Fruit fly (Drosophila melanogaster): ENCODE results near the gene CG6683.

Gene CG6683

DNA sequence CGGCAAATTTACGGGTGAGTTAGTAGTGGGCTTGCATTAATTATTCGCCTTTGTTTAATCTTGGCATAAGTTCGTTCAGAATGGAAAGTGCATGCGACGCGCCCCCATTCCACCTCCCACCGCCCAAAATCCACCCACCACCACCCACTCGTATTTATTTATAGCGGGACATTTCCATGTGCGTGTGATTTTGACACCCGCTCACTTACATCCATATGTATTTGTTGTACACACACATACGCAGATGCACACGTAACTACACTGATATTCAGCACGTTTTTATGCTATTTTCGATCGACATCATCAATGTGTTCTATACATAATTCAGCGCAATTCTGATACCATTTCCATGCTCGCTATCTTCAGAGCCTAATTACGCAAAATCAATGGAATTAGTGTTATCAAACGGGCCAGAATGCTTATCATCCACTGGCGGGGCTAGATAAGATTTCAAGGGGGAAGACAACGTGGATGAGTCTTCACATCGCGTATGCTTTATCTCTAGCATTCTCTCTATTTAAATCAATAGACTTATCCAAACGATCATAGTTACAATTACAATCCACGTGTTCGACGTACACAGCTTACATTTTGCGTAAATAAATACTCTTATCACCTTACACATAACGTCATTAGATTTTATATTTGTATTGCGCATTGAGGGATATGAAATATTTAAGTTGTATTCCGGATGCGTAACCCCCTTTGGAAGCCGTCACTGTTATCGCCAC lies 11.1 kb upstream of the CG6683 start (continued):
- TF ChIP-seq sc (optimal IDR thresholded peaks at IDR 0.05) (no peak), sc (GFP tag; optimal IDR thresholded peaks at IDR 0.05) (no peak), tin (GFP tag; optimal IDR thresholded peaks at IDR 0.05) (no peak), CG10543 (GFP tag; optimal IDR thresholded peaks at IDR 0.05) (peak; percentile 66), row (GFP tag; IDR thresholded peaks at IDR 0.05) (peak; percentile 44; the same call in 2 of the 3 replicates), nom (GFP tag; optimal IDR thresholded peaks at IDR 0.05) (no peak), psq (GFP tag; optimal IDR thresholded peaks at IDR 0.05) (no peak), CG10654 (GFP tag; optimal IDR thresholded peaks at IDR 0.05) (no peak), Aef1 (GFP tag; IDR thresholded peaks at IDR 0.05) (no peak), sqz (GFP tag; optimal IDR thresholded peaks at IDR 0.05) (peak; percentile 37), CG31224 (GFP tag; IDR thresholded peaks at IDR 0.05) (no peak), CG2875 (GFP tag; optimal IDR thresholded peaks at IDR 0.05) (peak; percentile 25), CG10147 (GFP tag; optimal IDR thresholded peaks at IDR 0.05) (no peak), abd-A (tag; optimal IDR thresholded peaks at IDR 0.05) (no peak), Hr78 (GFP tag; optimal IDR thresholded peaks at IDR 0.05) (peak in 1 of 2 experiments; percentile 74), CG32532 (GFP tag; IDR thresholded peaks at IDR 0.05) (peak; percentile 49; the same call in 1 of the 2 replicates), MESR4 (GFP tag; optimal IDR thresholded peaks at IDR 0.05) (no peak), CG17912 (GFP tag; optimal IDR thresholded peaks at IDR 0.05) (no peak), HLH3B (GFP tag; IDR thresholded peaks at IDR 0.05) (0 out of 2 replicates have a peak, but pooled peaks have one; percentile 12), Neu2 (GFP tag; optimal IDR thresholded peaks at IDR 0.05; ENCODE audit: borderline replicate concordance) (no peak), Fer3 (tag; optimal IDR thresholded peaks at IDR 0.05) (peak; percentile 28), CG31441 (GFP tag; IDR thresholded peaks at IDR 0.05) (0 out of 2 replicates have a peak, but pooled peaks have one; percentile 26), CG2889 (GFP tag; IDR thresholded peaks at IDR 0.05) (no peak), pita (GFP tag; optimal IDR thresholded peaks at IDR 0.05) (no peak), CG17568 (GFP tag; optimal IDR thresholded peaks at IDR 0.05) (peak; percentile 35), CG8281 (tag; optimal IDR thresholded peaks at IDR 0.05) (no peak), seq (GFP tag; IDR thresholded peaks at IDR 0.05) (no peak), CG17802 (tag; optimal IDR thresholded peaks at IDR 0.05) (no peak), HHEX (GFP tag; optimal IDR thresholded peaks at IDR 0.05) (peak; percentile 65), CG15269 (tag; optimal IDR thresholded peaks at IDR 0.05) (peak; percentile 38), Asciz (GFP tag; optimal IDR thresholded peaks at IDR 0.05) (peak; percentile 36), pan (optimal IDR thresholded peaks at IDR 0.05) (no peak), pan (GFP tag; optimal IDR thresholded peaks at IDR 0.05 in 1 of 2, IDR thresholded peaks at IDR 0.05 in 1 of 2) (peak in 1 of 2 experiments; percentile 24), CG16863 (GFP tag; optimal IDR thresholded peaks at IDR 0.05) (peak; percentile 1), NFAT (GFP tag; IDR thresholded peaks at IDR 0.05) (no peak), Mes4 (GFP tag; optimal IDR thresholded peaks at IDR 0.05) (no peak), Xrp1 (GFP tag; IDR thresholded peaks at IDR 0.05) (no peak; the same call in 1 of the 2 replicates), CG13775 (GFP tag; optimal IDR thresholded peaks at IDR 0.05) (peak; percentile 29), dmrt99B (tag; optimal IDR thresholded peaks at IDR 0.05) (peak; percentile 28), dan (GFP tag; IDR thresholded peaks at IDR 0.05) (no peak), CG18599 (GFP tag; optimal IDR thresholded peaks at IDR 0.05) (peak; percentile 73), CG1529 (GFP tag; optimal IDR thresholded peaks at IDR 0.05) (no peak), fd64A (GFP tag; optimal IDR thresholded peaks at IDR 0.05) (no peak), vnd (GFP tag; IDR thresholded peaks at IDR 0.05; ENCODE audit: partially characterized antibody) (no peak), stwl (tag; optimal IDR thresholded peaks at IDR 0.05) (no peak), CG7928 (GFP tag; optimal IDR thresholded peaks at IDR 0.05) (no peak), vfl (GFP tag; optimal IDR thresholded peaks at IDR 0.05) (no peak), ab (GFP tag; optimal IDR thresholded peaks at IDR 0.05) (no peak), tgo (GFP tag; IDR thresholded peaks at IDR 0.05) (no peak)
